Fruit fly (Drosophila melanogaster): ENCODE data around the gene Cpr65Aw.

- TF ChIP-seq CG8478 (optimal IDR thresholded peaks at IDR 0.05): no peak
- no peak for TF ChIP-seq CTCF (optimal IDR thresholded peaks at IDR 0.05)
Measured at dm6 chr3L:6133546-6133945, 8.7 kb downstream of the Cpr65Aw start, which contains the start of gene Lcp65Ag2.
